Fruit fly (Drosophila melanogaster) whole organism, prepupa: Measurements from ENCODE around the gene CG8420.
A peak's percentile ranks its signal among the peaks of the same experiment; 100 is the strongest.

Source experiments
- Blimp-1 ChIP-seq: fragments of 200-800 bp; sonication (Bioruptor generic); optimal IDR thresholded peaks from 3 replicates; lab custom pipeline; 2017; ENCODE audit warnings: missing biosample characterization, missing genetic modification characterization, mild to moderate bottlenecking, moderate library complexity, missing genetic modification reagents
- CG10631 ChIP-seq: fragments of 200-800 bp; sonication (Bioruptor generic); optimal IDR thresholded peaks from 2 replicates; lab custom pipeline; 2016; ENCODE audit warnings: missing biosample characterization, missing genetic modification characterization
- CG10669 ChIP-seq: fragments of 200-800 bp; sonication (Bioruptor generic); optimal IDR thresholded peaks from 3 replicates; lab custom pipeline; 2018; ENCODE audit warnings: missing biosample characterization, mild to moderate bottlenecking, missing genetic modification characterization, moderate library complexity
- CG11294 ChIP-seq: fragments of 200-800 bp; sonication (Bioruptor generic); IDR thresholded peaks from 2 replicates; pipeline ENCODE4 v1.3.6; 2022; ENCODE audit warnings: missing biosample characterization, missing genetic modification characterization
- CG11762 ChIP-seq: fragments of 200-800 bp; sonication (Bioruptor generic); optimal IDR thresholded peaks from 3 replicates; lab custom pipeline; 2016; ENCODE audit warnings: missing biosample characterization, missing genetic modification characterization; ENCODE audit not compliant: insufficient read depth
- CG11902 ChIP-seq: fragments of 200-800 bp; sonication (Bioruptor generic); optimal IDR thresholded peaks from 3 replicates; lab custom pipeline; 2016; ENCODE audit warnings: missing biosample characterization, missing genetic modification characterization
- CG15336 ChIP-seq: fragments of 200-800 bp; sonication (Bioruptor generic); IDR thresholded peaks from 2 replicates; pipeline ENCODE4 v1.3.6; 2022; ENCODE audit warnings: missing biosample characterization, missing genetic modification characterization
- CG3032 ChIP-seq: fragments of 200-800 bp; optimal IDR thresholded peaks from 2 replicates; lab custom pipeline; 2019; ENCODE audit warnings: missing biosample characterization, mild to moderate bottlenecking, missing genetic modification characterization, moderate library complexity
- CG31627 ChIP-seq: fragments of 200-800 bp; sonication (Bioruptor generic); optimal IDR thresholded peaks from 3 replicates; lab custom pipeline; 2016; ENCODE audit warnings: missing biosample characterization, missing genetic modification characterization
- CG32006 ChIP-seq: fragments of 200-800 bp; sonication (Bioruptor generic); optimal IDR thresholded peaks from 3 replicates; lab custom pipeline; 2017; ENCODE audit warnings: missing biosample characterization, mild to moderate bottlenecking, missing genetic modification characterization
- CG3919 ChIP-seq: fragments of 200-800 bp; sonication (Bioruptor generic); optimal IDR thresholded peaks from 3 replicates; lab custom pipeline; 2016; ENCODE audit warnings: missing biosample characterization, missing genetic modification characterization
- CG4318 ChIP-seq: fragments of 200-800 bp; sonication (Bioruptor generic); optimal IDR thresholded peaks from 3 replicates; lab custom pipeline; 2017; ENCODE audit warnings: missing biosample characterization, mild to moderate bottlenecking, missing genetic modification characterization
- CG6163 ChIP-seq: fragments of 200-800 bp; sonication (Bioruptor generic); IDR thresholded peaks from 3 replicates; pipeline ENCODE4 v1.3.6; 2022; ENCODE audit warnings: missing biosample characterization, missing genetic modification characterization
- CG6276 ChIP-seq: fragments of 200-800 bp; sonication (Bioruptor generic); optimal IDR thresholded peaks from 2 replicates; lab custom pipeline; 2017; ENCODE audit warnings: missing biosample characterization, mild to moderate bottlenecking, missing genetic modification characterization
- CG7368 ChIP-seq: fragments of 200-800 bp; sonication (Bioruptor generic); optimal IDR thresholded peaks from 3 replicates; lab custom pipeline; 2016; ENCODE audit warnings: missing biosample characterization, missing genetic modification characterization
- CG8119 ChIP-seq: fragments of 200-800 bp; sonication (Bioruptor generic); IDR thresholded peaks from 3 replicates; pipeline ENCODE4 v1.3.6; 2022; ENCODE audit warnings: missing biosample characterization, missing genetic modification characterization
- CG8632 ChIP-seq: fragments of 200-800 bp; sonication (Bioruptor generic); optimal IDR thresholded peaks from 3 replicates; lab custom pipeline; 2016; ENCODE audit warnings: missing biosample characterization, missing genetic modification characterization
- Eip78C ChIP-seq: fragments of 200-800 bp; sonication (Bioruptor generic); peaks from one replicate; lab custom pipeline; 2016; ENCODE audit warnings: missing biosample characterization, missing genetic modification characterization
- Eip93F ChIP-seq: fragments of 200-800 bp; sonication (Bioruptor generic); optimal IDR thresholded peaks from 2 replicates; lab custom pipeline; 2016; ENCODE audit warnings: missing biosample characterization, mild to moderate bottlenecking, missing genetic modification characterization
- Ets21C ChIP-seq: fragments of 200-800 bp; sonication (Bioruptor generic); optimal IDR thresholded peaks from 3 replicates; lab custom pipeline; 2016; ENCODE audit warnings: missing biosample characterization, missing genetic modification characterization
- Ets96B ChIP-seq: fragments of 200-800 bp; optimal IDR thresholded peaks from 2 replicates; lab custom pipeline; 2019; ENCODE audit warnings: missing biosample characterization, mild to moderate bottlenecking, missing genetic modification characterization, moderate library complexity
- Gug ChIP-seq: fragments of 200-800 bp; sonication (Bioruptor generic); IDR thresholded peaks from 2 replicates; pipeline ENCODE4 v1.3.6; 2022; ENCODE audit warnings: missing biosample characterization, missing genetic modification characterization
- Hr38 ChIP-seq: sonication (Bioruptor generic); optimal IDR thresholded peaks from 2 replicates; lab custom pipeline; 2016; ENCODE audit warnings: missing biosample characterization, missing genetic modification characterization
- Hr39 ChIP-seq: fragments of 200-800 bp; sonication (Bioruptor generic); optimal IDR thresholded peaks from 2 replicates; lab custom pipeline; 2016; ENCODE audit warnings: missing biosample characterization, missing genetic modification characterization
- Hr4 ChIP-seq: fragments of 200-800 bp; sonication (Bioruptor generic); optimal IDR thresholded peaks from 3 replicates; lab custom pipeline; 2016; ENCODE audit warnings: missing biosample characterization, missing genetic modification characterization
- Lpt ChIP-seq: fragments of 200-800 bp; sonication (Bioruptor generic); optimal IDR thresholded peaks from 3 replicates; lab custom pipeline; 2016; ENCODE audit warnings: missing biosample characterization, missing genetic modification characterization
- Met ChIP-seq: fragments of 200-800 bp; sonication (Bioruptor generic); optimal IDR thresholded peaks from 3 replicates; lab custom pipeline; 2016; ENCODE audit warnings: missing biosample characterization, missing genetic modification characterization
- OdsH ChIP-seq: fragments of 200-800 bp; sonication (Bioruptor generic); optimal IDR thresholded peaks from 3 replicates; lab custom pipeline; 2016; ENCODE audit warnings: missing biosample characterization, missing genetic modification characterization
- Smox ChIP-seq: fragments of 200-800 bp; sonication (Bioruptor generic); optimal IDR thresholded peaks from 3 replicates; lab custom pipeline; 2016; ENCODE audit warnings: missing biosample characterization, missing genetic modification characterization
- Sox102F ChIP-seq: fragments of 200-800 bp; sonication (Bioruptor generic); optimal IDR thresholded peaks from 2 replicates; lab custom pipeline; 2016; ENCODE audit warnings: missing biosample characterization, mild to moderate bottlenecking, missing genetic modification characterization
- Sox14 ChIP-seq: fragments of 200-800 bp; sonication (Bioruptor generic); optimal IDR thresholded peaks from 3 replicates; lab custom pipeline; 2016; ENCODE audit warnings: missing biosample characterization, missing genetic modification characterization
- achi ChIP-seq: fragments of 200-800 bp; sonication (Bioruptor generic); optimal IDR thresholded peaks from 3 replicates; lab custom pipeline; 2016; ENCODE audit warnings: missing biosample characterization, missing genetic modification characterization
- acj6 ChIP-seq: fragments of 200-800 bp; sonication (Bioruptor generic); optimal IDR thresholded peaks from 3 replicates; lab custom pipeline; 2016; ENCODE audit warnings: missing biosample characterization, missing genetic modification characterization
- cyc ChIP-seq: fragments of 200-800 bp; sonication (Bioruptor generic); optimal IDR thresholded peaks from 3 replicates; lab custom pipeline; 2016; ENCODE audit warnings: missing biosample characterization, missing genetic modification characterization
- dsx ChIP-seq: fragments of 200-800 bp; optimal IDR thresholded peaks from 3 replicates; lab custom pipeline; 2019; ENCODE audit warnings: missing biosample characterization, mild to moderate bottlenecking, missing genetic modification characterization, moderate library complexity; ENCODE audit not compliant: poor library complexity, severe bottlenecking
- eg ChIP-seq: fragments of 200-800 bp; sonication (Bioruptor generic); IDR thresholded peaks from 3 replicates; pipeline ENCODE4 v1.3.6; 2022; ENCODE audit warnings: missing biosample characterization, missing genetic modification characterization
- esn ChIP-seq: fragments of 200-800 bp; sonication (Bioruptor generic); optimal IDR thresholded peaks from 2 replicates; lab custom pipeline; 2016; ENCODE audit warnings: missing biosample characterization, mild to moderate bottlenecking, missing genetic modification characterization, moderate library complexity
- lz ChIP-seq: fragments of 200-800 bp; sonication (Bioruptor generic); optimal IDR thresholded peaks from 3 replicates; lab custom pipeline; 2016; ENCODE audit warnings: missing biosample characterization, missing genetic modification characterization
- net ChIP-seq: fragments of 200-800 bp; sonication (Bioruptor generic); optimal IDR thresholded peaks from 3 replicates; lab custom pipeline; 2016; ENCODE audit warnings: missing biosample characterization, missing genetic modification characterization
- pdm3 ChIP-seq: fragments of 200-800 bp; sonication (Bioruptor generic); optimal IDR thresholded peaks from 3 replicates; lab custom pipeline; 2016; ENCODE audit warnings: missing biosample characterization, missing genetic modification characterization
- salr ChIP-seq, 2 experiments: fragments of 200-800 bp; sonication (Bioruptor generic); optimal IDR thresholded peaks; 3 replicates each; lab custom pipeline; 2016 to 2018; ENCODE audit warnings: missing biosample characterization in 2 of 2, missing genetic modification characterization in 2 of 2, mild to moderate bottlenecking in 1 of 2
- spab ChIP-seq: fragments of 200-800 bp; sonication (Bioruptor generic); optimal IDR thresholded peaks from 2 replicates; lab custom pipeline; 2017; ENCODE audit warnings: missing biosample characterization, mild to moderate bottlenecking, missing genetic modification characterization, missing genetic modification reagents
- ss ChIP-seq, 2 experiments: fragments of 200-800 bp; sonication (Bioruptor generic); optimal IDR thresholded peaks; 2 replicates in 1 of 2; 3 replicates in 1 of 2; lab custom pipeline; 2017 to 2018; ENCODE audit warnings: mild to moderate bottlenecking in 2 of 2, missing biosample characterization in 2 of 2, missing genetic modification characterization in 2 of 2, moderate library complexity in 1 of 2
- svp ChIP-seq: fragments of 200-800 bp; sonication (Bioruptor generic); peaks from one replicate; lab custom pipeline; 2016; ENCODE audit warnings: missing biosample characterization, missing genetic modification characterization
- topi ChIP-seq: fragments of 200-800 bp; sonication (Bioruptor generic); optimal IDR thresholded peaks from 3 replicates; lab custom pipeline; 2016; ENCODE audit warnings: missing biosample characterization, missing genetic modification characterization
- vri ChIP-seq: fragments of 200-800 bp; sonication (Bioruptor generic); optimal IDR thresholded peaks from 3 replicates; lab custom pipeline; 2016; ENCODE audit warnings: missing biosample characterization, mild to moderate bottlenecking, missing genetic modification characterization

CG8420 gene

dm6 chr3R:9229075-9229835, 17.2 kb upstream of the CG8420 start (continued):
- TF ChIP-seq CG3919 (GFP tag; lab: Kevin White, UChicago) (peak; percentile 99), CG10669 (peak; percentile 100), Ets96B (tag; lab: Kevin White, UChicago) (peak; percentile 100), Sox14 (GFP tag; lab: Kevin White, UChicago) (peak; percentile 100), vri (peak; percentile 97), CG11902 (GFP tag; lab: Kevin White, UChicago) (peak; percentile 98), CG11762 (GFP tag; lab: Kevin White, UChicago) (peak; percentile 98), acj6 (GFP tag; lab: Kevin White, UChicago) (peak; percentile 99), CG15336 (GFP tag; lab: Robert Waterston, UW) (peak; percentile 96), CG6276 (GFP tag; lab: Kevin White, UChicago) (peak; percentile 91), net (GFP tag; lab: Kevin White, UChicago) (peak; percentile 99), Hr4 (GFP tag; lab: Kevin White, UChicago) (peak; percentile 94), Lpt (GFP tag; lab: Kevin White, UChicago) (peak; percentile 98), esn (peak; percentile 99), Eip93F (GFP tag; lab: Kevin White, UChicago) (peak; percentile 99), CG6163 (GFP tag; lab: Robert Waterston, UW) (peak; percentile 99), CG8119 (GFP tag; lab: Robert Waterston, UW) (peak; percentile 97), CG7368 (GFP tag; lab: Kevin White, UChicago) (peak; percentile 99), CG4318 (peak; percentile 86), achi (GFP tag; lab: Kevin White, UChicago) (peak; percentile 99), Smox (GFP tag; lab: Kevin White, UChicago) (peak; percentile 99), eg (GFP tag; lab: Robert Waterston, UW) (peak; percentile 95), Gug (GFP tag; lab: Robert Waterston, UW) (peak; percentile 96), CG31627 (peak; percentile 99), lz (GFP tag; lab: Kevin White, UChicago) (peak; percentile 99), ss (GFP tag; optimal IDR thresholded peaks at IDR 0.05; lab: Kevin White, UChicago) (peak; percentile 99), CG3032 (tag; lab: Kevin White, UChicago) (peak; percentile 100), Met (peak; percentile 99), CG8632 (GFP tag; lab: Kevin White, UChicago) (peak; percentile 99), dsx (peak; percentile 99), cyc (GFP tag; lab: Kevin White, UChicago) (peak; percentile 99), spab (peak; percentile 100), Hr38 (GFP tag; lab: Kevin White, UChicago) (no peak), CG11294 (peak; percentile 93), pdm3 (GFP tag; lab: Kevin White, UChicago) (peak; percentile 99), CG10631 (GFP tag; lab: Kevin White, UChicago) (peak; percentile 100), salr (GFP tag; optimal IDR thresholded peaks at IDR 0.05; lab: Kevin White, UChicago) (peak; percentile 99)

- no peak for TF ChIP-seq CG11902 (GFP tag; lab: Kevin White, UChicago)
- peak; percentile 37 for TF ChIP-seq CG32006 (GFP tag; lab: Kevin White, UChicago)
- peak; percentile 89 for TF ChIP-seq svp (GFP tag; lab: Kevin White, UChicago)
- TF ChIP-seq Hr4 (GFP tag; lab: Kevin White, UChicago): peak; percentile 1
- TF ChIP-seq Eip93F (GFP tag; lab: Kevin White, UChicago): no peak
- peak; percentile 26 for TF ChIP-seq Ets21C (GFP tag; lab: Kevin White, UChicago)
- TF ChIP-seq CG10669: peak; percentile 45
- TF ChIP-seq Lpt (GFP tag; lab: Kevin White, UChicago): peak; percentile 15
- TF ChIP-seq OdsH (GFP tag; lab: Kevin White, UChicago): peak; percentile 57
- TF ChIP-seq Gug (GFP tag; lab: Robert Waterston, UW): peak; percentile 40; the same call in 1 of the 2 replicates
- peak; percentile 65 for TF ChIP-seq topi (GFP tag; lab: Kevin White, UChicago)
- TF ChIP-seq CG7368 (GFP tag; lab: Kevin White, UChicago): peak; percentile 50
- TF ChIP-seq net (GFP tag; lab: Kevin White, UChicago): peak; percentile 49
- peak; percentile 50 for TF ChIP-seq Smox (GFP tag; lab: Kevin White, UChicago)
- TF ChIP-seq Met: peak; percentile 67
- 0 out of 3 replicates have a peak, but pooled peaks have one; percentile 9 for TF ChIP-seq eg (GFP tag; lab: Robert Waterston, UW)
- no peak for TF ChIP-seq Blimp-1 (GFP tag; lab: Kevin White, UChicago)
- TF ChIP-seq Hr39 (GFP tag; lab: Kevin White, UChicago): peak; percentile 53
- TF ChIP-seq Eip78C (GFP tag; lab: Kevin White, UChicago): peak; percentile 89
- TF ChIP-seq salr (GFP tag; optimal IDR thresholded peaks at IDR 0.05; lab: Kevin White, UChicago): peak; percentile 42 to 60
- TF ChIP-seq acj6 (GFP tag; lab: Kevin White, UChicago): peak; percentile 68
- peak; percentile 60 for TF ChIP-seq Sox102F
- TF ChIP-seq CG3032 (tag; lab: Kevin White, UChicago): peak; percentile 48
- peak; percentile 59 for TF ChIP-seq pdm3 (GFP tag; lab: Kevin White, UChicago)
Measured at dm6 chr3R:9229996-9230601, 16.4 kb upstream of the CG8420 start.
